Worm (Caenorhabditis elegans) whole organism, late embryonic: Measurements from ENCODE around the gene F53A3.7.

Experiments used
- C38D4.7 ChIP-seq: fragments of 200-800 bp; sonication (Bioruptor generic); optimal IDR thresholded peaks from 2 replicates; lab custom pipeline; 2018; ENCODE audit warnings: mild to moderate bottlenecking, missing genetic modification characterization, moderate library complexity, missing compliant biosample characterization
- F13H6.1 ChIP-seq: sonication (generic microtip); optimal IDR thresholded peaks from 2 replicates; lab custom pipeline; 2016; ENCODE audit warnings: missing genetic modification characterization, missing compliant biosample characterization
- K02D7.2 ChIP-seq: sonication (generic microtip); optimal IDR thresholded peaks from 2 replicates; lab custom pipeline; 2017; ENCODE audit warnings: mild to moderate bottlenecking, missing genetic modification characterization, missing compliant biosample characterization
- K09A11.1 ChIP-seq: sonication (generic microtip); optimal IDR thresholded peaks from 2 replicates; lab custom pipeline; 2017; ENCODE audit warnings: antibody characterized with exemption, mild to moderate bottlenecking, missing genetic modification characterization, missing compliant biosample characterization; ENCODE audit not compliant: insufficient read depth
- T23F11.4 ChIP-seq: fragments of 200-800 bp; sonication (Bioruptor generic); optimal IDR thresholded peaks from 2 replicates; lab custom pipeline; 2018; ENCODE audit warnings: mild to moderate bottlenecking, missing genetic modification characterization, missing compliant biosample characterization
- Y22D7AL.16 ChIP-seq: sonication (generic microtip); optimal IDR thresholded peaks from 2 replicates; lab custom pipeline; 2016; ENCODE audit warnings: missing genetic modification characterization, missing compliant biosample characterization
- ceh-14 ChIP-seq: sonication (generic microtip); optimal IDR thresholded peaks from 2 replicates; lab custom pipeline; 2016; ENCODE audit warnings: missing genotype, missing genetic modification characterization, missing compliant biosample characterization
- ceh-19 ChIP-seq: fragments of 200-800 bp; sonication (Bioruptor generic); optimal IDR thresholded peaks from 2 replicates; lab custom pipeline; 2018; ENCODE audit warnings: mild to moderate bottlenecking, missing genetic modification characterization, missing compliant biosample characterization
- ceh-24 ChIP-seq: sonication (generic microtip); optimal IDR thresholded peaks from 2 replicates; lab custom pipeline; 2016; ENCODE audit warnings: mild to moderate bottlenecking, missing genetic modification characterization, missing compliant biosample characterization
- ceh-30 ChIP-seq: fragments of 150-350 bp; optimal IDR thresholded peaks from 2 replicates; lab custom pipeline; 2014; ENCODE audit warnings: missing biosample characterization, missing genetic modification characterization
- ceh-31 ChIP-seq: sonication (generic microtip); optimal IDR thresholded peaks from 2 replicates; lab custom pipeline; 2016; ENCODE audit warnings: missing genetic modification characterization, missing compliant biosample characterization
- ceh-34 ChIP-seq: sonication (generic microtip); optimal IDR thresholded peaks from 2 replicates; lab custom pipeline; 2016; ENCODE audit warnings: mild to moderate bottlenecking, missing genetic modification characterization, missing compliant biosample characterization
- ceh-45 ChIP-seq: fragments of 200-800 bp; sonication (Bioruptor generic); IDR thresholded peaks from 2 replicates; pipeline ENCODE4 v1.3.6; 2022; ENCODE audit warnings: missing genetic modification reagents, missing genetic modification characterization, missing compliant biosample characterization
- ceh-48 ChIP-seq: sonication (generic microtip); optimal IDR thresholded peaks from 2 replicates; lab custom pipeline; 2016; ENCODE audit warnings: missing genetic modification characterization, inconsistent platforms, missing compliant biosample characterization
- ceh-6 ChIP-seq: fragments of 200-800 bp; sonication (Bioruptor generic); optimal IDR thresholded peaks from 2 replicates; lab custom pipeline; 2018; ENCODE audit warnings: mild to moderate bottlenecking, missing genetic modification characterization, missing compliant biosample characterization
- ceh-9 ChIP-seq: sonication (generic microtip); optimal IDR thresholded peaks from 2 replicates; lab custom pipeline; 2016; ENCODE audit warnings: mild to moderate bottlenecking, missing genetic modification characterization, inconsistent platforms, missing compliant biosample characterization
- che-1 ChIP-seq: sonication (generic microtip); optimal IDR thresholded peaks from 2 replicates; lab custom pipeline; 2016; ENCODE audit warnings: mild to moderate bottlenecking, missing genetic modification characterization, missing compliant biosample characterization
- elt-4 ChIP-seq: sonication (generic microtip); optimal IDR thresholded peaks from 2 replicates; lab custom pipeline; 2016; ENCODE audit warnings: missing genetic modification characterization, missing compliant biosample characterization
- fkh-10 ChIP-seq: fragments of 150-350 bp; optimal IDR thresholded peaks from 2 replicates; lab custom pipeline; 2014; ENCODE audit warnings: missing biosample characterization, missing genetic modification reagents, missing genetic modification characterization
- gmeb-2 ChIP-seq: sonication (generic microtip); optimal IDR thresholded peaks from 2 replicates; lab custom pipeline; 2016; ENCODE audit warnings: missing genetic modification characterization, inconsistent platforms, missing compliant biosample characterization
- hlh-6 ChIP-seq: sonication (generic microtip); optimal IDR thresholded peaks from 2 replicates; lab custom pipeline; 2016; ENCODE audit warnings: missing genotype, missing genetic modification characterization, missing compliant biosample characterization
- hlh-8 ChIP-seq: sonication (generic microtip); optimal IDR thresholded peaks from 2 replicates; lab custom pipeline; 2016; ENCODE audit warnings: missing genotype, missing genetic modification characterization, missing compliant biosample characterization
- mec-3 ChIP-seq: sonication (generic microtip); optimal IDR thresholded peaks from 2 replicates; lab custom pipeline; 2016; ENCODE audit warnings: borderline replicate concordance, missing genetic modification characterization, missing compliant biosample characterization
- nfya-1 ChIP-seq: sonication (generic microtip); optimal IDR thresholded peaks from 2 replicates; lab custom pipeline; 2017; ENCODE audit warnings: missing genetic modification characterization, mild to moderate bottlenecking, missing compliant biosample characterization, antibody characterized with exemption, moderate library complexity
- nhr-11 ChIP-seq: fragments of 150-350 bp; optimal IDR thresholded peaks from 2 replicates; lab custom pipeline; 2014; ENCODE audit warnings: missing biosample characterization, missing genetic modification characterization
- npax-4 ChIP-seq: sonication (generic microtip); optimal IDR thresholded peaks from 2 replicates; lab custom pipeline; 2016; ENCODE audit warnings: missing genetic modification characterization, missing compliant biosample characterization
- pag-3 ChIP-seq: sonication (generic microtip); optimal IDR thresholded peaks from 2 replicates; lab custom pipeline; 2016; ENCODE audit warnings: missing compliant biosample characterization, missing genetic modification characterization, borderline replicate concordance
- pax-1 ChIP-seq: fragments of 150-350 bp; optimal IDR thresholded peaks from 2 replicates; lab custom pipeline; 2014; ENCODE audit warnings: missing biosample characterization, missing genetic modification characterization
- pha-2 ChIP-seq: sonication (generic microtip); optimal IDR thresholded peaks from 2 replicates; lab custom pipeline; 2017; ENCODE audit warnings: mild to moderate bottlenecking, missing genetic modification characterization, missing compliant biosample characterization
- pros-1 ChIP-seq: fragments of 150-350 bp; optimal IDR thresholded peaks from 2 replicates; lab custom pipeline; 2014; ENCODE audit warnings: missing biosample characterization, missing genetic modification reagents, missing genetic modification characterization
- ref-2 ChIP-seq: sonication (generic microtip); optimal IDR thresholded peaks from 2 replicates; lab custom pipeline; 2016; ENCODE audit warnings: missing genetic modification characterization, missing compliant biosample characterization
- rnt-1 ChIP-seq: sonication (generic microtip); optimal IDR thresholded peaks from 2 replicates; lab custom pipeline; 2016; ENCODE audit warnings: missing genetic modification characterization, missing compliant biosample characterization
- sdc-2 ChIP-seq: sonication (generic microtip); optimal IDR thresholded peaks from 2 replicates; lab custom pipeline; 2016; ENCODE audit warnings: missing genotype, missing genetic modification characterization, missing compliant biosample characterization
- sox-2 ChIP-seq: fragments of 200-800 bp; sonication (Bioruptor generic); IDR thresholded peaks from 2 replicates; pipeline ENCODE4 v1.3.6; 2022; ENCODE audit warnings: missing genetic modification reagents, missing genetic modification characterization, missing compliant biosample characterization
- tbx-7 ChIP-seq: sonication (generic microtip); optimal IDR thresholded peaks from 2 replicates; lab custom pipeline; 2016; ENCODE audit warnings: missing genotype, missing genetic modification characterization, missing compliant biosample characterization
- ttx-3 ChIP-seq: sonication (generic microtip); optimal IDR thresholded peaks from 2 replicates; lab custom pipeline; 2016; ENCODE audit warnings: missing genetic modification reagents, missing genetic modification characterization, missing compliant biosample characterization
- unc-3 ChIP-seq, 2 experiments: fragments of 200-800 bp in 1 of 2; sonication (Bioruptor generic) in 1 of 2; sonication (generic microtip) in 1 of 2; conservative IDR thresholded peaks in 1 of 2; optimal IDR thresholded peaks in 1 of 2; 2 replicates each; pipeline versions ENCODE4 v1.3.6 to Lab custom; 2016 to 2022; ENCODE audit warnings: missing compliant biosample characterization in 2 of 2, missing genetic modification characterization in 2 of 2, missing genetic modification reagents in 1 of 2
- unc-42 ChIP-seq: sonication (generic microtip); optimal IDR thresholded peaks from 2 replicates; lab custom pipeline; 2016; ENCODE audit warnings: missing genotype, missing genetic modification characterization, missing compliant biosample characterization
- unc-55 ChIP-seq: sonication (generic microtip); optimal IDR thresholded peaks from 2 replicates; lab custom pipeline; 2017; ENCODE audit warnings: missing biosample characterization, missing genetic modification reagents, missing genetic modification characterization
- unc-86 ChIP-seq: sonication (generic microtip); optimal IDR thresholded peaks from 2 replicates; lab custom pipeline; 2016; ENCODE audit warnings: missing genetic modification characterization, missing compliant biosample characterization

Gene F53A3.7

DNA sequence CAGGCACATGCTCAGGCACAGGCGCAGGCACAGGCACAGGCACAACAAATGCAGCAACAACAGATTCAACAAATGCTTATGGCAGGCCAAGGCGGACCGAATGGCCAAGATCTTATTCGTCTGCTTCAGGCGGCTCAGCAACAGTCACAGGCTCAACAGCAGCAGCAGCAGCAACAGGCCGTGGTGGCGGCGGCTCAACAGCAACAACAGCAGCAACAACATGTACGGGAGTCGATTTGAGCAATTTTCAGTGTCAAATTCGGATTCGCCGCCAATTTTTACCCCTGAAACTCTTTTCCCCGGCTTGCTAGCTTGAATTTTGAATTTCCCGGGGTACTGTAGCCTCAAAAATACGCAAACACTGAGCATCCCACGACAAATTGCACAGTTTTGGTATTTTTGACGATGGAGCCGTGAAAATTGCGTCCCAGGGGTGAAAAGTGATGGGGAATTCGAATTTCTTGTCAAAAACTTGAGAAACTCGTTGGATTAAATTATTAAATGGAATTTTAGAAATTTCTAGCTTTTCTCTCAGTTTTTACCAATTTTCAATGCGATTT, 13.4 kb upstream of the F53A3.7 start:
- no peak for TF ChIP-seq Y22D7AL.16
- TF ChIP-seq pax-1 = no peak
- TF ChIP-seq mec-3 = no peak
- TF ChIP-seq ceh-9 (tag; lab: Kevin White, UChicago) = no peak
- TF ChIP-seq elt-4 (tag; lab: Kevin White, UChicago) = peak; percentile 46
- TF ChIP-seq rnt-1 (tag; lab: Kevin White, UChicago) = no peak

DNA sequence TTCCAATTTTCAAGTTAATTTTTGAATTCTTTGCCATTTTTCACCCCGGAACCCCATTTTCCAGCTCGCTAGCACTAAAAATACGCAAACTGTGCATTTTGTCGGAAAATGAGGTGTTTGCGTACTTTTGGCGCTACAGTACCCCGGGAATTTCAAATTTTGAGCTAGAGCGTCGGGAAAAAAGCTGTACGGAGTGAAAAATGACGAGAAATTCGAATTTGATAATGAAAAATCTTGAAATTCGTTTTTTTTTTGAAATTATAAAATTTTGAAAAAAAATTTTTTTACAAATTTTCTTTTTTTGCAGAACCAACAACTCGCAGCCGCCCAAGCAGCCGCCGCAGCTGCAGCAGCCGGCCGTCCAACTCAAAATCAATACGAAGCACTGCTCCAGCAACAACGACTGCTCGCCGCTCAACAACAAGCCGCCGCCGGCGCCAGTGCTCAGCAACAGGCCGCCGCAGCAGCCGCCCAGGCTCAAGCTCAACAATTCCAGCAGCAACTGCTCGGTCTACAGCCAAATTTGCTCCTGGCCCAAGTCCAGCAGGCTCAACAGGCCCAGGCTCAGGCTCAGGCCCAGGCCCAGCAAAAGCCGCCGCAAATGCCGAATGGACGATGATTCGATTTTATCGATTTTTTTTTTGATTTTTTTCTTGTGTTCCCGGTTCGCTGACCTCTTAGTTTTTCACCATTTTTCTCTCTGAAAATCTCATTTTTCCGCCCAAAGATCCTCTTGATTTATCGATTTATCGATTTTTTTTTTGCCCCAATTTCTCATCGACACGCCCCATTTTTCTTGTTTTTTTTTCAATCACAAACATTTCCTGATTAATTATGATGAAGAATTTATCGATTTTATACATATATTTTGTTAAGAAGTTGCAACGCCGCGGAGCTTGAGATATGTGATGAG, 12.4 kb upstream of the F53A3.7 start:
- TF ChIP-seq ceh-14 (tag; lab: Kevin White, UChicago) (no peak), npax-4 (tag; lab: Kevin White, UChicago) (no peak), ceh-34 (tag; lab: Kevin White, UChicago) (no peak), ceh-6 (GFP tag; lab: Kevin White, UChicago) (no peak), unc-55 (GFP tag; lab: Kevin White, UChicago) (no peak), ref-2 (tag; lab: Kevin White, UChicago) (peak; percentile 4), pros-1 (tag; lab: Kevin White, UChicago) (no peak), fkh-10 (GFP tag; lab: Kevin White, UChicago) (no peak), nfya-1 (tag; lab: Kevin White, UChicago) (no peak), K09A11.1 (tag; lab: Kevin White, UChicago) (no peak), unc-86 (tag; lab: Kevin White, UChicago) (no peak), ceh-48 (tag; lab: Kevin White, UChicago) (peak; percentile 58), C38D4.7 (GFP tag; lab: Kevin White, UChicago) (no peak), ceh-19 (GFP tag; lab: Kevin White, UChicago) (no peak), hlh-8 (tag; lab: Kevin White, UChicago) (no peak), sox-2 (no peak), gmeb-2 (tag; lab: Kevin White, UChicago) (no peak), ceh-45 (GFP tag; lab: Robert Waterston, UW) (no peak), nhr-11 (tag; lab: Kevin White, UChicago) (no peak), pag-3 (tag; lab: Kevin White, UChicago) (no peak), tbx-7 (tag; lab: Kevin White, UChicago) (no peak), Y22D7AL.16 (no peak), ceh-31 (peak; percentile 13), ceh-9 (tag; lab: Kevin White, UChicago) (no peak), T23F11.4 (no peak), ceh-30 (no peak), sdc-2 (tag; lab: Kevin White, UChicago) (peak; percentile 14), ceh-24 (tag; lab: Kevin White, UChicago) (no peak), ttx-3 (no peak)

DNA sequence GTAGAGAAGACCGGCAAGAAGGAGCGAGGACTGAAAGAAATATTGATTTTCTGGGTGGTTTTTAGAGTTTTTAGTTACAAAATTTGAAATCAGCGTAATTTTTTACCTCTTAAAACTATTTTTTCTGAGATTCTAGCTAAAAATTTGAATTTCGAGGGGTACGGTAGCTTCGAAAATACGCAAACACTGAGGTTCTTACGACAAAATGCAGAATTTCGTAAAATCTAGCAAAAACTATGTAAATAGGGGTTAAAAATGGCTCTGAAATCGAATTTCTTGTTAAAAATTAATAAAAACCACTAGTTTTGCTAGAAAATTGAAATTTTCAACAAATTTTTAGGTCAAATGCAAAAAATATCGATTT, 11.7 kb upstream of the F53A3.7 start:
- TF ChIP-seq C38D4.7 (GFP tag; lab: Kevin White, UChicago) = no peak
- no peak for TF ChIP-seq ceh-30
- no peak for TF ChIP-seq K02D7.2 (tag; lab: Kevin White, UChicago)
- no peak for TF ChIP-seq sox-2
- TF ChIP-seq unc-42 (tag; lab: Kevin White, UChicago) = no peak
- no peak for TF ChIP-seq ceh-9 (tag; lab: Kevin White, UChicago)
- no peak for TF ChIP-seq fkh-10 (GFP tag; lab: Kevin White, UChicago)
- no peak for TF ChIP-seq F13H6.1 (tag; lab: Kevin White, UChicago)
- no peak for TF ChIP-seq pha-2 (tag; lab: Kevin White, UChicago)
- no peak for TF ChIP-seq hlh-6 (tag; lab: Kevin White, UChicago)
- no peak for TF ChIP-seq unc-86 (tag; lab: Kevin White, UChicago)
- no peak for TF ChIP-seq elt-4 (tag; lab: Kevin White, UChicago)
- no peak for TF ChIP-seq gmeb-2 (tag; lab: Kevin White, UChicago)
- TF ChIP-seq tbx-7 (tag; lab: Kevin White, UChicago) = no peak
- TF ChIP-seq ceh-45 (GFP tag; lab: Robert Waterston, UW) = no peak
- no peak for TF ChIP-seq pros-1 (tag; lab: Kevin White, UChicago)
- TF ChIP-seq che-1 (tag; lab: Kevin White, UChicago) = no peak
- no peak for TF ChIP-seq unc-3 (GFP tag; conservative IDR thresholded peaks at IDR 0.05; lab: Robert Waterston, UW)
- no peak for TF ChIP-seq unc-3 (tag; optimal IDR thresholded peaks at IDR 0.05; lab: Kevin White, UChicago)
- TF ChIP-seq, all 69 proteins: peak for 0
